Worm (Caenorhabditis elegans) whole organism, L1 larva: Measurements from ENCODE around the gene col-118.

ENCODE experiments used
- F16B12.6 ChIP-seq: fragments of 150-350 bp; optimal IDR thresholded peaks from 2 replicates; lab custom pipeline; 2014; ENCODE audit warnings: missing biosample characterization, missing genetic modification characterization
- aha-1 ChIP-seq: fragments of 150-350 bp; optimal IDR thresholded peaks from 2 replicates; lab custom pipeline; 2014; ENCODE audit warnings: missing biosample characterization, missing genetic modification characterization
- ama-1 ChIP-seq: fragments of 150-350 bp; optimal IDR thresholded peaks from 2 replicates; lab custom pipeline; 2014
- ceh-82 ChIP-seq, 3 experiments: fragments of 150-350 bp in 1 of 3; sonication (generic microtip) in 2 of 3; optimal IDR thresholded peaks; 2 replicates each; lab custom pipeline; 2014 to 2017; ENCODE audit warnings: missing biosample characterization in 3 of 3, missing genetic modification characterization in 3 of 3
- ces-1 ChIP-seq: fragments of 150-350 bp; optimal IDR thresholded peaks from 2 replicates; lab custom pipeline; 2014; ENCODE audit warnings: missing biosample characterization, missing genetic modification reagents, missing genetic modification characterization
- dpl-1 ChIP-seq, 3 experiments: fragments of 150-350 bp in 2 of 3; sonication (generic microtip) in 1 of 3; optimal IDR thresholded peaks; 2 replicates each; lab custom pipeline; 2014 to 2017; ENCODE audit warnings: missing biosample characterization in 3 of 3, missing genetic modification characterization in 3 of 3, missing genetic modification reagents in 3 of 3
- efl-1 ChIP-seq, 4 experiments: fragments of 150-350 bp; optimal IDR thresholded peaks in 3 of 4; peaks in 1 of 4; 1 replicate in 1 of 4; 2 replicates in 3 of 4; lab custom pipeline; 2014; ENCODE audit warnings: missing biosample characterization in 2 of 4, missing genetic modification characterization in 2 of 4, missing genetic modification reagents in 2 of 4
- efl-3 ChIP-seq: fragments of 200-800 bp; sonication (Bioruptor generic); optimal IDR thresholded peaks from 2 replicates; lab custom pipeline; 2018; ENCODE audit warnings: mild to moderate bottlenecking, missing genetic modification characterization, missing compliant biosample characterization
- ets-5 ChIP-seq: fragments of 200-800 bp; sonication (Bioruptor generic); IDR thresholded peaks from 2 replicates; pipeline ENCODE4 v1.3.6; 2022; ENCODE audit warnings: missing genetic modification characterization, missing compliant biosample characterization
- fkh-4 ChIP-seq: sonication (generic microtip); optimal IDR thresholded peaks from 2 replicates; lab custom pipeline; 2016; ENCODE audit warnings: missing compliant biosample characterization, missing genetic modification characterization, borderline replicate concordance
- grh-1 ChIP-seq: fragments of 200-800 bp; sonication (Bioruptor generic); IDR thresholded peaks from 2 replicates; pipeline ENCODE4 v1.3.6; 2022; ENCODE audit warnings: missing genetic modification reagents, missing genetic modification characterization, missing compliant biosample characterization
- hpl-2 ChIP-seq: fragments of 150-350 bp; optimal IDR thresholded peaks from 2 replicates; lab custom pipeline; 2014; ENCODE audit warnings: missing biosample characterization, missing genetic modification reagents, missing genetic modification characterization
- isw-1 ChIP-seq: fragments of 200-800 bp; sonication (Bioruptor generic); IDR thresholded peaks from 2 replicates; pipeline ENCODE4 v1.3.6; 2022; ENCODE audit warnings: missing genetic modification characterization, missing compliant biosample characterization
- jun-1 ChIP-seq: fragments of 150-350 bp; optimal IDR thresholded peaks from 2 replicates; lab custom pipeline; 2014; ENCODE audit warnings: missing biosample characterization, missing genetic modification reagents, missing genetic modification characterization
- lin-13 ChIP-seq: fragments of 150-350 bp; optimal IDR thresholded peaks from 2 replicates; lab custom pipeline; 2014; ENCODE audit warnings: missing biosample characterization, missing genetic modification reagents, missing genetic modification characterization
- lin-15B ChIP-seq: fragments of 150-350 bp; sonication (generic microtip); optimal IDR thresholded peaks from 3 replicates; lab custom pipeline; 2014; ENCODE audit warnings: missing biosample characterization, missing genetic modification characterization
- lin-35 ChIP-seq, 2 experiments: fragments of 150-350 bp; optimal IDR thresholded peaks; 2 replicates each; lab custom pipeline; 2014; ENCODE audit warnings: missing biosample characterization in 2 of 2, missing genetic modification characterization in 2 of 2, missing genetic modification reagents in 2 of 2
- lin-39 ChIP-seq: fragments of 150-350 bp; optimal IDR thresholded peaks from 2 replicates; lab custom pipeline; 2014; ENCODE audit warnings: missing biosample characterization, missing genetic modification reagents, missing genetic modification characterization
- lir-3 ChIP-seq: sonication (generic microtip); optimal IDR thresholded peaks from 2 replicates; lab custom pipeline; 2016; ENCODE audit warnings: mild to moderate bottlenecking, missing genetic modification characterization, moderate library complexity, missing compliant biosample characterization; ENCODE audit not compliant: poor library complexity
- lsy-2 ChIP-seq, 2 experiments: fragments of 150-350 bp; optimal IDR thresholded peaks; 2 replicates each; lab custom pipeline; 2014; ENCODE audit warnings: missing biosample characterization in 2 of 2, missing genetic modification characterization in 2 of 2
- mdl-1 ChIP-seq, 2 experiments: fragments of 150-350 bp; optimal IDR thresholded peaks; 2 replicates each; lab custom pipeline; 2014 to 2017; ENCODE audit warnings: missing biosample characterization in 2 of 2, missing genetic modification characterization in 2 of 2, inconsistent platforms in 1 of 2
- nhr-12 ChIP-seq: sonication (generic microtip); optimal IDR thresholded peaks from 2 replicates; lab custom pipeline; 2017; ENCODE audit warnings: missing biosample characterization, missing genetic modification characterization
- nhr-19 ChIP-seq: fragments of 200-800 bp; sonication (Bioruptor generic); conservative IDR thresholded peaks from 2 replicates; pipeline ENCODE4 v1.3.6; 2022; ENCODE audit warnings: missing genetic modification characterization, missing compliant biosample characterization
- nhr-20 ChIP-seq: sonication (generic microtip); optimal IDR thresholded peaks from 2 replicates; lab custom pipeline; 2016; ENCODE audit warnings: mild to moderate bottlenecking, missing genetic modification characterization, missing compliant biosample characterization
- nhr-237 ChIP-seq: fragments of 150-350 bp; optimal IDR thresholded peaks from 2 replicates; lab custom pipeline; 2014; ENCODE audit warnings: missing biosample characterization, missing genetic modification characterization
- nhr-28 ChIP-seq: fragments of 150-350 bp; optimal IDR thresholded peaks from 2 replicates; lab custom pipeline; 2014; ENCODE audit warnings: missing biosample characterization, missing genetic modification characterization
- nhr-47 ChIP-seq: sonication (generic microtip); optimal IDR thresholded peaks from 2 replicates; lab custom pipeline; 2016; ENCODE audit warnings: mild to moderate bottlenecking, missing genetic modification characterization, moderate library complexity, missing compliant biosample characterization
- nhr-71 ChIP-seq: sonication (generic microtip); optimal IDR thresholded peaks from 2 replicates; lab custom pipeline; 2016; ENCODE audit warnings: mild to moderate bottlenecking, missing genetic modification characterization, moderate library complexity, missing compliant biosample characterization
- nhr-76 ChIP-seq: sonication (generic microtip); optimal IDR thresholded peaks from 2 replicates; lab custom pipeline; 2017; ENCODE audit warnings: missing biosample characterization, missing genetic modification characterization
- nhr-77 ChIP-seq: fragments of 150-350 bp; optimal IDR thresholded peaks from 2 replicates; lab custom pipeline; 2014; ENCODE audit warnings: missing biosample characterization, missing genetic modification characterization
- nhr-85 ChIP-seq: sonication (generic microtip); peaks from one replicate; lab custom pipeline; 2016; ENCODE audit warnings: missing genetic modification characterization, inconsistent platforms, missing compliant biosample characterization
- nhr-90 ChIP-seq: sonication (generic microtip); optimal IDR thresholded peaks from 2 replicates; lab custom pipeline; 2016; ENCODE audit warnings: mild to moderate bottlenecking, missing genetic modification characterization, missing compliant biosample characterization; ENCODE audit not compliant: poor library complexity
- pag-3 ChIP-seq: sonication (generic microtip); optimal IDR thresholded peaks from 2 replicates; lab custom pipeline; 2017; ENCODE audit warnings: missing genetic modification characterization, mild to moderate bottlenecking, missing compliant biosample characterization, antibody characterized with exemption, borderline replicate concordance; ENCODE audit not compliant: insufficient read depth
- pqm-1 ChIP-seq: sonication (generic microtip); optimal IDR thresholded peaks from 3 replicates; lab custom pipeline; 2017; ENCODE audit warnings: missing biosample characterization, missing genetic modification characterization
- skn-1 ChIP-seq: fragments of 150-350 bp; optimal IDR thresholded peaks from 2 replicates; lab custom pipeline; 2014; ENCODE audit warnings: missing biosample characterization, missing genetic modification characterization
- snu-23 ChIP-seq: sonication (generic microtip); optimal IDR thresholded peaks from 2 replicates; lab custom pipeline; 2016; ENCODE audit warnings: missing genetic modification characterization, missing compliant biosample characterization
- sptf-1 ChIP-seq: fragments of 150-350 bp; optimal IDR thresholded peaks from 2 replicates; lab custom pipeline; 2014; ENCODE audit warnings: missing biosample characterization, missing genetic modification characterization
- sup-37 ChIP-seq: fragments of 200-800 bp; sonication (Bioruptor generic); optimal IDR thresholded peaks from 2 replicates; lab custom pipeline; 2018; ENCODE audit warnings: mild to moderate bottlenecking, missing genetic modification characterization, missing compliant biosample characterization
- swsn-7 ChIP-seq: sonication (generic microtip); optimal IDR thresholded peaks from 2 replicates; lab custom pipeline; 2016; ENCODE audit warnings: missing genetic modification characterization, missing compliant biosample characterization
- unc-86 ChIP-seq: sonication (generic microtip); optimal IDR thresholded peaks from 2 replicates; lab custom pipeline; 2016; ENCODE audit warnings: missing genetic modification characterization, missing compliant biosample characterization
- vab-15 ChIP-seq: sonication (generic microtip); optimal IDR thresholded peaks from 2 replicates; lab custom pipeline; 2017; ENCODE audit warnings: missing genotype, mild to moderate bottlenecking, missing genetic modification characterization, missing compliant biosample characterization
- ztf-11 ChIP-seq, 2 experiments: sonication (generic microtip); optimal IDR thresholded peaks; 2 replicates each; lab custom pipeline; 2016 to 2017; ENCODE audit warnings: missing genetic modification characterization in 2 of 2, missing biosample characterization in 1 of 2, missing compliant biosample characterization in 1 of 2

The col-118 gene

ce11 chrIV:8879810-8880209 is 31.8 kb downstream of the col-118 start, which contains the start of gene npax-4:
Gene npax-4 (minus strand): TSS chrIV:8879910.
- TF ChIP-seq sptf-1 (tag; lab: Kevin White, UChicago) (no peak), ceh-82 (tag; optimal IDR thresholded peaks at IDR 0.05; lab: Kevin White, UChicago) (no peak), mdl-1 (tag; optimal IDR thresholded peaks at IDR 0.05; lab: Kevin White, UChicago) (no peak), ets-5 (GFP tag; lab: Robert Waterston, UW) (no peak), lin-15B (tag; lab: Kevin White, UChicago) (no peak), nhr-47 (no peak), lin-35 (GFP tag; optimal IDR thresholded peaks at IDR 0.05; lab: Kevin White, UChicago) (no peak), isw-1 (GFP tag; lab: Robert Waterston, UW) (no peak), nhr-237 (no peak), nhr-76 (tag; lab: Kevin White, UChicago) (no peak), swsn-7 (no peak), pag-3 (tag; lab: Kevin White, UChicago) (no peak), nhr-71 (no peak), fkh-4 (tag; lab: Kevin White, UChicago) (no peak), nhr-19 (no peak), ama-1 (no peak), snu-23 (GFP tag; lab: Kevin White, UChicago) (no peak)

DNA sequence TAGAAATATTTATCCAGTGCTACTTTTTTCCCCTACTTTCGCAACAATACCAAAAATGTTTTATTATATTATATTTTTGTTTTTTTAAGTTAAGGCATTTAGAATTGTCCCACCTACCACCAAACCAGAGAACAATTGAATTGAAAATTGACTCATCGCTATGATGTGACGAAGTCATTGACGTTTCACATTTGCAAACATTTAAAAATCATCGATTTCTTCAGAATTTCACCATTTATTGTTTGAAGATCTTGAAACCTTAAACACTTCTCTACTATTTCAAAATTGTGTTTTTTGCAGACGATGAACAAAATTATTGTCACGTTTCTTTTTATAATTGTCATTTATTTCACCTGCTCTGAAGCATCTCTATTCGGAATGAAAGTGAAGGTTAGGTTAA is 33.2 kb downstream of the col-118 start, which contains the start of gene C09G9.8:
Gene C09G9.8, plus strand, starts transcription at position 301 of the 400 bp plus-strand sequence.
- TF ChIP-seq lir-3 (tag; lab: Kevin White, UChicago) (no peak), lin-39 (tag; lab: Kevin White, UChicago) (no peak), jun-1 (no peak), dpl-1 (GFP tag; optimal IDR thresholded peaks at IDR 0.05; lab: Kevin White, UChicago) (no peak), sup-37 (GFP tag; lab: Kevin White, UChicago) (no peak), efl-3 (GFP tag; lab: Kevin White, UChicago) (no peak), aha-1 (no peak), vab-15 (tag; lab: Kevin White, UChicago) (no peak)

DNA sequence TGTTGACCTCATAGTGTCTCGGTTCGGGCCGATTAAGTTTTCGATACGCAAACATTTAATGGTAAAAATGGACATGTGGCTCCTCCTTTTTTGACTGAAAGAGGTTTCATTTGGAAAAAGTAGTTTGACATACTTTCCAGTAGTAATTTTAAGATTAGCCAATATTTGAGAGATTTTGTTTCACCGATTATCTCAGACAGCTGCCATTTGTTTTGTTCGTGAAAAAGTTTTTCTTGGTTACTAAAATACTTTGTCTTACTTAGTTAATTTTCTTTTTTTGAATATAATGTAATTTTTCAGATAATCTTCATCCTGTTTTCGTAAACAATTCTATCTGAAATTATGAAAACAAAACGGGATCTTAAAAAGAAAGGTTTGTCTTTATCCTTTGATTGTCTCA is 38.2 kb downstream of the col-118 start, which contains the start of gene C09G9.5:
Gene C09G9.5, plus strand, starts transcription at position 301 of the 400 bp plus-strand sequence.
- TF ChIP-seq lsy-2 (tag; optimal IDR thresholded peaks at IDR 0.05; lab: Kevin White, UChicago) = no peak
- no peak for TF ChIP-seq lin-13 (GFP tag; lab: Kevin White, UChicago)
- no peak for TF ChIP-seq nhr-12 (tag; lab: Kevin White, UChicago)
- no peak for TF ChIP-seq aha-1
- TF ChIP-seq nhr-85 (tag; lab: Kevin White, UChicago) = no peak
- TF ChIP-seq nhr-90 (tag; lab: Kevin White, UChicago) = no peak
- TF ChIP-seq pqm-1 = no peak
- no peak for TF ChIP-seq isw-1 (GFP tag; lab: Robert Waterston, UW)
- no peak for TF ChIP-seq sptf-1 (tag; lab: Kevin White, UChicago)
- no peak for TF ChIP-seq unc-86 (tag; lab: Kevin White, UChicago)

ce11 chrIV:8888525-8889026 is 40.6 kb downstream of the col-118 start, which contains the start of gene oma-1:
Gene oma-1 (plus strand): TSS chrIV:8888976.
- TF ChIP-seq lin-15B (tag; lab: Kevin White, UChicago) (no peak), nhr-85 (tag; lab: Kevin White, UChicago) (peak; percentile 35), lir-3 (tag; lab: Kevin White, UChicago) (no peak), lin-13 (GFP tag; lab: Kevin White, UChicago) (no peak)
- TF ChIP-seq, all 84 proteins: peak for 1

- TF ChIP-seq snu-23 (GFP tag; lab: Kevin White, UChicago) (peak; percentile 78), nhr-20 (peak; percentile 81), sup-37 (GFP tag; lab: Kevin White, UChicago) (no peak), lsy-2 (tag; optimal IDR thresholded peaks at IDR 0.05; lab: Kevin White, UChicago) (peak; percentile 84 to 87), aha-1 (no peak), pag-3 (tag; lab: Kevin White, UChicago) (no peak), F16B12.6 (tag; lab: Kevin White, UChicago) (peak; percentile 52), lin-35 (GFP tag; optimal IDR thresholded peaks at IDR 0.05; lab: Kevin White, UChicago) (peak; percentile 86 to 91), ztf-11 (tag; optimal IDR thresholded peaks at IDR 0.05; lab: Kevin White, UChicago) (peak in 1 of 2 experiments; percentile 3), skn-1 (peak; percentile 52), nhr-28 (no peak), efl-1 (optimal IDR thresholded peaks at IDR 0.05; lab: Kevin White, UChicago) (peak; percentile 81 to 89), efl-1 (GFP tag; optimal IDR thresholded peaks at IDR 0.05 in 1 of 2; lab: Kevin White, UChicago) (peak; percentile 86 to 99), nhr-77 (peak; percentile 19), grh-1 (GFP tag; lab: Robert Waterston, UW) (0 out of 2 replicates have a peak, but pooled peaks have one; percentile 18), jun-1 (peak; percentile 39), efl-3 (GFP tag; lab: Kevin White, UChicago) (no peak), ama-1 (no peak), nhr-12 (tag; lab: Kevin White, UChicago) (no peak), ces-1 (GFP tag; lab: Kevin White, UChicago) (no peak), hpl-2 (GFP tag; lab: Kevin White, UChicago) (no peak)
Measured at ce11 chrIV:8891131-8891530, 43.1 kb downstream of the col-118 start, which contains the start of gene spr-2. Gene spr-2 (plus strand): TSS chrIV:8891462.
